Fruit fly (Drosophila melanogaster): ENCODE data around the gene eIF4E3.

The eIF4E3 gene

dm6 chr3L:8228924-8229323 lies at the start of gene eIF4E3:
Gene eIF4E3 (plus strand): TSS chr3L:8229224.
- TF ChIP-seq CTCF (optimal IDR thresholded peaks at IDR 0.05) (no peak), CG8478 (optimal IDR thresholded peaks at IDR 0.05) (no peak)

DNA sequence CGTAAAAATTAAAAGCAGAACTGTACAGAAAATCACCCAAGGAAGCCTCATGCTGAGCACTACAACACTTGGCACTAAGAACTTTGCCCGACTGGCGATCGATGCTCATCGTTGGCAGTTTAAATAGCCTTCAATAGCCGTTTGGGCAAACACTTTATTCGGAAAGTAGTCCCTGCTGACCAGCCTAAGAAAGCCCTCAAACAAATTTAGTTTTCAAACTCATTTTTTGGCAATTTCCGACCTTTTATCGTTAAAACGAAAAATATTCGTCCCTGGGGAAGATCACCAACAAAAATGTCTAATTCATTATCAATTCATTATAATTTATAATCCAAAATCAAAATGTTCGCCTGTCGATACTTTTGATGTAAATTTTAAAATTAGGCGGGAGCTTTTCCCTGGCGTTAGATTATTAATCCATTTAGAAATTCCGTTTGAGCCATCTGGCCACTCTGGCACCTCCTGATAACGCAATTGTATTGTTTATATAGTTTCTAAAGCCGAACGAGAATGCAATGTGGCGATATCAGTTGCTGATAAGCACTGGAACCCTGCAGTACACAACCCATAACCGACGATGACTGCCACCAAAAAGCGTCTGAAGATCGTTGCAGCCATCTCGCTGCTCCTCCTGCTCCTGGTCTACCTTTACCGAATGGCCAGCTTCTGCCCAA lies 48.4 kb upstream of the eIF4E3 start, which contains the start of the genes mthl7 and Uxs:
Gene mthl7, minus strand, starts transcription at position 51 of the 674 bp plus-strand sequence.
Gene Uxs, plus strand, starts transcription at position 460 of the 674 bp plus-strand sequence.
- TF ChIP-seq CG8478 (optimal IDR thresholded peaks at IDR 0.05) (no peak), CTCF (optimal IDR thresholded peaks at IDR 0.05) (no peak)

dm6 chr3L:8185263-8186227 lies 43.5 kb upstream of the eIF4E3 start:
- TF ChIP-seq CG8478 (optimal IDR thresholded peaks at IDR 0.05): no peak
- no peak for TF ChIP-seq CTCF (optimal IDR thresholded peaks at IDR 0.05)

DNA sequence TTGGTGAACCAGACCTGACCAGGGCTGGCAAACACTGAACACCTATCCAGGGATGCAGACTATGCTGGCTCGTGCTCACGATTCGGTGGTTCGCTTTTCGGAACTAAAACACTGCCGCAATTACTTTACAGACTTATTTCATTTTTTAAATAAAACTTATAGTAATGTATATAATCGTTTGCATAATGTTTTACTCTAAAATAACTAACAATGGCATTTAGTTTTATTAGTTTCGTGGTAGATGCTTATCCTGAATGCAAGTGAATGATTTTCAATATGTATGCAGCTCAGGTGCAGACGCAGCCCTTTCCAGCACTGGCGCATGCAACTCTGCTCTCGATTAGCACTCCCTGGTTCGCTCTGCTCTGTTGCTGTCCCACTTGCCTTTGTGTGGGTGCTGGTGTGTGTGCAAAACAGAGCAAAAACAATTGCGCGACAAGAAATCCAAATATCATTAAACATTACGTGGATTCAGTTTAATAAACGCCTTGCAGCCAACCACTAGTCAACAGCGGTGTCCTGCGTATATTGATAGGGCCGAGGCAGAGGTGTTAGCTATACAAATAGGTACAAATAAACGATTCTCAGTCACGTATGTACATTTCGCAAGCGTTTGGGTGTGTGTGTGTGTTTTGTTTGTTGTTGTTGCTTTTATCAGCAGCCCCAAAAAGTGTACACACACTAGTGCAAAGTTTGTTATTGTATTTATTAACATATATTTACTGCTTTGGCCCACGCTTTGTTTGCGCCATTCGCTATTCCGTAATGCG lies 42.2 kb upstream of the eIF4E3 start, which contains the start of the genes ERR and Atg18a:
Gene ERR, minus strand, starts transcription at position 45 of the 770 bp plus-strand sequence.
Gene Atg18a, plus strand, starts transcription at position 231 of the 770 bp plus-strand sequence.
- TF ChIP-seq CG8478 (optimal IDR thresholded peaks at IDR 0.05): no peak
- TF ChIP-seq CTCF (optimal IDR thresholded peaks at IDR 0.05): peak in 1 of 2 experiments; percentile 14

dm6 chr3L:8187397-8187811 lies 41.6 kb upstream of the eIF4E3 start:
- TF ChIP-seq CG8478 (optimal IDR thresholded peaks at IDR 0.05) (no peak), CTCF (optimal IDR thresholded peaks at IDR 0.05) (no peak)

DNA sequence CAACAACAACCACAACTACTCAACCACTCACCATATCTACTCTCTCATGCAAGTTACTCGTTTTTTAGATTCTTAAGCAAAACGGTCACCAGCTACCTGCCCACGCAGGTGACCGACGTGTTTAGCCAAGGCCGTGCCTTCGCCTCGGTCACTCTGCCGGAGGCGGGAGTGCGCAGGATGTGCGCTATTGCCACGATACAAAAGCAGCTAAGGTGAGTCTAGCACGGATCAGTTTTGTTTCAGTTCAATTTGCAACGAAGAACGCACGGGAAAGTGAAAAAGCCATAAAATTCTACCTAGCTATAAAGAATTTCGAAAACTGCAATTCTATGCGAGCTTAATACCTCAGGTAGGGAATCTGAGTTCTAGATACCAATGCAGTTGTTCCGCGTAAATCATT lies 39.8 kb upstream of the eIF4E3 start:
- TF ChIP-seq CTCF (optimal IDR thresholded peaks at IDR 0.05): no peak
- TF ChIP-seq CG8478 (optimal IDR thresholded peaks at IDR 0.05): no peak

DNA sequence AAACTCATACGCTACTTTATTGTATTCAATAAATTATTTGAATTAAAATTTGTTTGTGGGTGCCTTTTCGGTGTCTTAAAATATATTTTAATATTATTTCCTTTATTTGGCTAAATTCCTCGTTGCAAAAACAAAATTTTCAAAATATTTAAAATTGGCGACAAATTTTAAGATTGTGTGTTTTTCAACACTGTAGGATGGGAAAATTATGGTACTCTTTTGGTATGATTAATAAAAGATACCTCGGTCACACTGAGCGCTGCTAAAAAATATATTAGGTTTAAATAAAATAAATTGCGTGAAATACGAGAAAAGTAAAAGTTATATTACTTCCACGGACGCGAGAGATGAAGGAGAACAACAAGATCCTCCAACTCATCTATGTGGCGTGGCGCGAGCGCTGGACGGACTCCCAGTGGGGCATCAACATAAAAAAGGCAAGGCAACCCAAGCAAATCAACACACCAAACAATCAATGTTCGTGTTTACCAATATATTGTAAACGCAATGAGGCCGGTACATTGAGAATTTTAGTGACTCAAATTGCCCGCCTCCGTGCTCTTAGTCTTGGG lies 37.9 kb upstream of the eIF4E3 start, which contains the start of gene MED24:
Gene MED24, plus strand, starts transcription at position 229 of the 572 bp plus-strand sequence.
- TF ChIP-seq CTCF (optimal IDR thresholded peaks at IDR 0.05) (no peak), CG8478 (optimal IDR thresholded peaks at IDR 0.05) (no peak)

dm6 chr3L:8193016-8193415 lies 36.0 kb upstream of the eIF4E3 start, which contains the start of gene CG7387:
Gene CG7387 (minus strand): TSS chr3L:8193116.
- TF ChIP-seq CG8478 (optimal IDR thresholded peaks at IDR 0.05) (no peak), CTCF (optimal IDR thresholded peaks at IDR 0.05) (no peak)

DNA sequence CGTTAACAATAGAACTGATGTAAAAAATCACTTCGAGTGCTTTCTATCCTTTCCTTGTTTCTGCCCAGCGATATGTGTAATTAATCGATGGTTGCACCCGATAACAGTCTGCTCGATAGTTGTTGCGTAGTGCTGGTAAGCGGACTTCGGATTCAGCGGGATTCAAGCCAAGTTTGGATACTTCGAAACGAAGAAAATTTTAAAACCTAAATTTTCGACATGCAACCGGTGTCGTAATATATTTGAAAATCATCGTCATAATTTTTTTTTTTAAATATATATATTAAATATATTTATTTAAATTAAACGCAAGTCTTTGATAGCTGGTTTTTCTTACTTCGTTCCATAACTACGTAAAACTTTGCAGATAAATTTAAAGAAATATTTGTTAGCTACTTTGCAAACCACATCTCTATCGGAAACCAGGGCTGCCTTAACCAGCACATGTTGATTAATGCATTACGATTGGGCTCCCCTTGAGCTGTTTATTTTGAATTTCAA lies 31.2 kb upstream of the eIF4E3 start, which contains the start of the genes UbcE2M and Dhps:
Gene UbcE2M, minus strand, starts transcription at position 209 of the 501 bp plus-strand sequence.
Gene Dhps, plus strand, starts transcription at position 429 of the 501 bp plus-strand sequence.
- TF ChIP-seq CG8478 (optimal IDR thresholded peaks at IDR 0.05) (no peak), CTCF (optimal IDR thresholded peaks at IDR 0.05) (no peak)

dm6 chr3L:8202317-8202842 lies 26.6 kb upstream of the eIF4E3 start, which contains the start of the genes CG7366 and CG13679:
Gene CG7366 (minus strand): TSS chr3L:8202417.
Gene CG13679 (plus strand): TSS chr3L:8202792.
- no peak for TF ChIP-seq CTCF (optimal IDR thresholded peaks at IDR 0.05)
- no peak for TF ChIP-seq CG8478 (optimal IDR thresholded peaks at IDR 0.05)

DNA sequence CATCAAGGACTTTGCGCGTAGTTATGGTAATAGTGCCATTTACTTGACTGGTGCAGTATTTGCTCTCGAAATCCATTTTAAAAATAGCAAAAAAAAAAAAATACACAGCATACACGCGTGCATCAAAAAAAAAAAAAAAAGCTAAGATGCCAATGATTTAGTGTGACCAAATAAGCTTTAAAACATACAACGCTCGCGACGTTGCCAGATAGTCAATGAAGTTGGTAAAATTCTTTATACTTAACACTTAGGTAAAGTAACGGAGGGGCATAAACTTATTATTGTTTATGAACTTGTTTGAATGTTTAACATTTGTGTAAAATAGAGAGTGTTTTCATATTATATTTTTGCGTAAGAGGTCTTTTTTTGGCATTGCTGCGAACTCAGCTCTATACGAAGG lies 18.4 kb upstream of the eIF4E3 start, which contains the start of gene tut:
Gene tut, minus strand, starts transcription at position 148 of the 400 bp plus-strand sequence.
- TF ChIP-seq CG8478 (optimal IDR thresholded peaks at IDR 0.05) (no peak), CTCF (optimal IDR thresholded peaks at IDR 0.05) (no peak)

- no peak for TF ChIP-seq CTCF (optimal IDR thresholded peaks at IDR 0.05)
- TF ChIP-seq CG8478 (optimal IDR thresholded peaks at IDR 0.05): no peak
Observed at dm6 chr3L:8211590-8211989, 17.4 kb upstream of the eIF4E3 start, which contains the start of gene CG8006. Gene CG8006 (plus strand): TSS chr3L:8211890.

DNA sequence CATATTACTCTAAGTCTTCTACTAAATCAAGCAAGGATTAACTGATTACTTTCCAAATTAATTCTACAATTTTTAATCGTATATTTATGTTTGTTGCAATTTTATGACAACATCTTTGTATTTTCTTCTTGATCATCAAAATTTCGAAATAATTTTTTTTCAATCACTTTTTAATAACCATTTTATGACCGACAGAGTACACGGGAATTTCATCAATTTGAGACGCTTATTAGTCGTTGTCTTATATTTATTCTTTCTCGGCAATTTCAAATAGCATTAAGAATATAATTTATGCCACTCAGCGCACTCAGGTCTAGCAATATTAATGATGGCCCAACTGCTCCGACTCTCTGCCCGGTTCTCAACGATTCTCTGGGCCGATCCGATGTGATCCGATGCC lies 14.0 kb upstream of the eIF4E3 start, which contains the start of gene CG8012:
Gene CG8012, plus strand, starts transcription at position 301 of the 400 bp plus-strand sequence.
- TF ChIP-seq CG8478 (optimal IDR thresholded peaks at IDR 0.05) (no peak), CTCF (optimal IDR thresholded peaks at IDR 0.05) (no peak)

Data from S2 (cell line).